Fruit fly (Drosophila melanogaster) whole organism, pupa: Measurements from ENCODE around the gene CG42464.

Experiments used
- CG32121 ChIP-seq: fragments of 200-800 bp; sonication (Bioruptor generic); IDR thresholded peaks from 2 replicates; pipeline ENCODE4 v1.3.6; 2022; ENCODE audit warnings: missing biosample characterization, missing genetic modification characterization
- CG4496 ChIP-seq: fragments of 200-800 bp; sonication (Bioruptor generic); IDR thresholded peaks from 3 replicates; pipeline ENCODE4 v1.3.6; 2022; ENCODE audit warnings: missing biosample characterization, missing genetic modification characterization
- CG8159 ChIP-seq: fragments of 200-800 bp; sonication (Bioruptor generic); optimal IDR thresholded peaks from 3 replicates; lab custom pipeline; 2018; ENCODE audit warnings: missing biosample characterization, mild to moderate bottlenecking, missing genetic modification characterization, moderate library complexity
- D1 ChIP-seq: fragments of 200-800 bp; sonication (Bioruptor generic); optimal IDR thresholded peaks from 2 replicates; lab custom pipeline; 2018; ENCODE audit warnings: missing biosample characterization, mild to moderate bottlenecking, missing genetic modification characterization, moderate library complexity
- Pif1B ChIP-seq: fragments of 200-800 bp; sonication (Bioruptor generic); optimal IDR thresholded peaks from 3 replicates; lab custom pipeline; 2016; ENCODE audit warnings: missing biosample characterization, missing genetic modification characterization
- rn ChIP-seq: fragments of 200-800 bp; sonication (Bioruptor generic); IDR thresholded peaks from 2 replicates; pipeline ENCODE4 v1.3.6; 2022; ENCODE audit warnings: missing biosample characterization, missing genetic modification characterization

dm6 chr2L:3700990-3701389 is 1.7 kb downstream of the CG42464 start, which contains the start of gene CG42467:
- TF ChIP-seq CG8159 (tag; lab: Kevin White, UChicago) (no peak), CG32121 (no peak), D1 (tag; lab: Kevin White, UChicago) (no peak), CG4496 (GFP tag; lab: Robert Waterston, UW) (no peak), Pif1B (GFP tag; lab: Kevin White, UChicago) (no peak), rn (no peak)
